Worm (Caenorhabditis elegans) whole organism, young adult: ENCODE measurements around the gene Y82E9BR.14.

Experiments
- fkh-3 ChIP-seq: sonication (generic microtip); optimal IDR thresholded peaks from 2 replicates; lab custom pipeline; 2016; ENCODE audit warnings: mild to moderate bottlenecking, missing genetic modification characterization, missing compliant biosample characterization
- zfh-2 ChIP-seq: fragments of 200-800 bp; sonication (Bioruptor generic); conservative IDR thresholded peaks from 2 replicates; pipeline ENCODE4 v1.3.6; 2022; ENCODE audit warnings: missing genetic modification reagents, missing genetic modification characterization, missing compliant biosample characterization

DNA sequence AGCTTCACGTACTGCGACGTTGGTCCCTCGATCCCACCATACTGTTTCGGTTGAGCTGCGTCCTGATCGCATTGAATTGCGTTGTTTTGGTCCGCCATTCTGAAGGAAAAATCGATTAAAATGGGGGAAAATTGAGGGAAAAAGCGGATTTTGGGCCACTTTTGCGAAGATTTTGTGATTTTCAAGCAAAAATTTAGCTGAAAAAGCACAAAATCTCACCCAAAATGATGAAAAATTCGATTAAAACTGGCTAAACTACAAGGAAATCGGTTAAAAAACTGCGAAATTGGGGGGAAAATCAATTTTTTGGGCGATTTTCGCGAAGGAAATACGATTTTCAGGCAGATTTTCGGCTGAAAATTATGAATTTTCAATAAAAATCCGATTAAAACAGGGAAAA lies 3.2 kb upstream of the Y82E9BR.14 start, which contains the start of gene elc-1:
- TF ChIP-seq zfh-2 (GFP tag; lab: Robert Waterston, UW) (no peak), fkh-3 (tag; lab: Kevin White, UChicago) (no peak)
